Fruit fly (Drosophila melanogaster) Kc167 (cell line): ENCODE measurements around the gene Tsp.

Source experiments
- Myc ChIP-seq: fragments of >200 bp; optimal IDR thresholded peaks from 2 replicates; lab custom pipeline; 2017; ENCODE audit warnings: missing external identifiers
- h ChIP-seq: fragments of >200 bp; optimal IDR thresholded peaks from 3 replicates; lab custom pipeline; 2018; ENCODE audit warnings: missing external identifiers
- psq ChIP-seq: fragments of >200 bp; optimal IDR thresholded peaks from 2 replicates; lab custom pipeline; 2017; ENCODE audit warnings: missing external identifiers

dm6 chr2L:6682909-6683308, 26.0 kb downstream of the Tsp start:
- TF ChIP-seq h (lab: Kevin White, UChicago) (no peak), psq (no peak), Myc (lab: Kevin White, UChicago) (no peak)
